Worm (Caenorhabditis elegans): ENCODE data around the gene prx-2.

Gene prx-2

ce11 chrIV:11602498-11603068, 41.3 kb upstream of the prx-2 start, which contains the start of gene rps-11:
TSS of gene rps-11 (plus strand) at chrIV:11602641.
- TF ChIP-seq nhr-129 (tag; optimal IDR thresholded peaks at IDR 0.05) (no peak), crh-2 (tag; optimal IDR thresholded peaks at IDR 0.05) (no peak)

ce11 chrIV:11603265-11603840, 40.6 kb upstream of the prx-2 start:
- TF ChIP-seq zag-1 (tag; optimal IDR thresholded peaks at IDR 0.05) = no peak
- TF ChIP-seq nhr-129 (tag; optimal IDR thresholded peaks at IDR 0.05) = no peak
- TF ChIP-seq mab-5 (tag; optimal IDR thresholded peaks at IDR 0.05) = no peak
- TF ChIP-seq fos-1 (tag; optimal IDR thresholded peaks at IDR 0.05) = no peak
- TF ChIP-seq ceh-82 (tag; optimal IDR thresholded peaks at IDR 0.05) = no peak
- TF ChIP-seq gmeb-1 (tag; optimal IDR thresholded peaks at IDR 0.05) = no peak
- TF ChIP-seq alr-1 (tag; optimal IDR thresholded peaks at IDR 0.05) = no peak
- TF ChIP-seq lsy-2 (tag; optimal IDR thresholded peaks at IDR 0.05) = no peak
- no peak for TF ChIP-seq crh-2 (tag; optimal IDR thresholded peaks at IDR 0.05)
- TF ChIP-seq Y55F3AM.14 (GFP tag; optimal IDR thresholded peaks at IDR 0.05) = no peak

DNA sequence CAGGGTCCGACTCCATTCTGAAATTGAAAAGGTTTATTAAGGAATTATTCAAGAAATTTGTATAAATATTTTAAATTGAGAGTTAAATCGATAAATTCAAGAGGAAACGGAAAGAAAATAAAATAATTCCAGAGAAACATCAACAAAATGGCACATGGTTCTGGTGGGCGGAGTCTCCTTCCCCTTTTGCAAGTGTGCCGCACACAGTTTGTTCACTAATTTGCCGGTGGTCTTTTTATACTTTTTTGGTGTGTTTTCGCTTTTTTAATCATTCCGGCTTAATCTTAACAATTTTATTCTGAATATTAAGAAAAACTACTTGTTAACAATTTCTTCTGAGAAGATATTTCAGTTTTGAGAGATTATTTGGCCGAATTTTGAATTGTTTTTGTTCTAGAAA, 39.0 kb upstream of the prx-2 start, which contains the start of the genes ragc-1 and Y24F12A.1:
ragc-1 (minus strand) TSS at position 25 of the 400 bp plus-strand sequence.
Y24F12A.1 (plus strand) TSS at position 346 of the 400 bp plus-strand sequence.
- TF ChIP-seq alr-1 (tag; optimal IDR thresholded peaks at IDR 0.05) (no peak), mdl-1 (tag; optimal IDR thresholded peaks at IDR 0.05) (no peak), lin-11 (tag; optimal IDR thresholded peaks at IDR 0.05) (no peak), fos-1 (tag; optimal IDR thresholded peaks at IDR 0.05) (peak; percentile 13), sma-9 (GFP tag; optimal IDR thresholded peaks at IDR 0.05) (peak; percentile 18), sma-9 (tag; optimal IDR thresholded peaks at IDR 0.05) (no peak), nhr-129 (tag; optimal IDR thresholded peaks at IDR 0.05) (peak; percentile 69), unc-55 (GFP tag; optimal IDR thresholded peaks at IDR 0.05) (peak; percentile 68), F13H6.1 (tag; optimal IDR thresholded peaks at IDR 0.05) (peak; percentile 29), C34F6.9 (tag; optimal IDR thresholded peaks at IDR 0.05) (peak; percentile 72), peb-1 (tag; optimal IDR thresholded peaks at IDR 0.05) (no peak), blmp-1 (tag; optimal IDR thresholded peaks at IDR 0.05; ENCODE audit: insufficient read depth) (peak; percentile 31), sma-3 (GFP tag; optimal IDR thresholded peaks at IDR 0.05) (peak; percentile 55), zag-1 (tag; optimal IDR thresholded peaks at IDR 0.05) (no peak), R02D3.7 (tag; optimal IDR thresholded peaks at IDR 0.05) (no peak), mbf-1 (tag; optimal IDR thresholded peaks at IDR 0.05) (no peak), unc-62 (GFP tag; optimal IDR thresholded peaks at IDR 0.05) (no peak), lin-39 (tag; optimal IDR thresholded peaks at IDR 0.05) (no peak), crh-2 (tag; optimal IDR thresholded peaks at IDR 0.05) (peak; percentile 50), nhr-25 (tag; optimal IDR thresholded peaks at IDR 0.05) (peak; percentile 51), unc-39 (tag; optimal IDR thresholded peaks at IDR 0.05) (no peak), sem-4 (tag; optimal IDR thresholded peaks at IDR 0.05) (no peak), ama-1 (optimal IDR thresholded peaks at IDR 0.05) (no peak), lin-13 (GFP tag; optimal IDR thresholded peaks at IDR 0.05) (peak; percentile 27), skn-1 (tag; optimal IDR thresholded peaks at IDR 0.05) (peak; percentile 30), ztf-4 (tag; optimal IDR thresholded peaks at IDR 0.05) (no peak), nhr-77 (tag; optimal IDR thresholded peaks at IDR 0.05) (no peak), mab-5 (tag; optimal IDR thresholded peaks at IDR 0.05) (no peak), dmd-4 (tag; optimal IDR thresholded peaks at IDR 0.05) (no peak), egl-27 (tag; optimal IDR thresholded peaks at IDR 0.05) (no peak), nhr-10 (tag; optimal IDR thresholded peaks at IDR 0.05) (no peak), ZK546.5 (tag; optimal IDR thresholded peaks at IDR 0.05) (no peak), nhr-6 (tag; optimal IDR thresholded peaks at IDR 0.05) (no peak), ceh-16 (tag; optimal IDR thresholded peaks at IDR 0.05) (no peak), ztf-11 (tag; optimal IDR thresholded peaks at IDR 0.05) (no peak), gmeb-1 (tag; optimal IDR thresholded peaks at IDR 0.05) (peak; percentile 40), elt-3 (tag; optimal IDR thresholded peaks at IDR 0.05) (no peak), aly-2 (tag; optimal IDR thresholded peaks at IDR 0.05) (no peak), snpc-4 (tag; optimal IDR thresholded peaks at IDR 0.05) (peak; percentile 18), nhr-21 (tag; optimal IDR thresholded peaks at IDR 0.05) (no peak), elt-1 (tag; optimal IDR thresholded peaks at IDR 0.05) (no peak), nhr-237 (tag; optimal IDR thresholded peaks at IDR 0.05) (no peak), nhr-23 (tag; optimal IDR thresholded peaks at IDR 0.05) (no peak), lsy-2 (tag; optimal IDR thresholded peaks at IDR 0.05) (peak in 1 of 2 experiments; percentile 72), ceh-82 (tag; optimal IDR thresholded peaks at IDR 0.05) (no peak), nhr-12 (tag; optimal IDR thresholded peaks at IDR 0.05) (no peak), nhr-11 (tag; optimal IDR thresholded peaks at IDR 0.05) (no peak), Y55F3AM.14 (GFP tag; optimal IDR thresholded peaks at IDR 0.05) (no peak), ztf-1 (GFP tag; conservative IDR thresholded peaks at IDR 0.05) (no peak)
